Fruit fly (Drosophila melanogaster) whole organism, embryonic: ENCODE measurements around the gene Lasp.
A peak's percentile ranks its signal among the peaks of the same experiment; 100 is the strongest.

Experiments
- ATbp ChIP-seq: fragments of 200-800 bp; sonication (Bioruptor generic); optimal IDR thresholded peaks from 2 replicates; lab custom pipeline; 2017; ENCODE audit warnings: missing biosample characterization, mild to moderate bottlenecking, missing genetic modification characterization, missing genetic modification reagents
- Asciz ChIP-seq: fragments of 200-800 bp; sonication (Bioruptor generic); optimal IDR thresholded peaks from 2 replicates; lab custom pipeline; 2017; ENCODE audit warnings: missing biosample characterization, mild to moderate bottlenecking, missing genetic modification characterization, missing genetic modification reagents
- Atf-2 ChIP-seq: fragments of 200-800 bp; sonication (Bioruptor generic); optimal IDR thresholded peaks from 2 replicates; lab custom pipeline; 2016; ENCODE audit warnings: missing biosample characterization, missing genetic modification characterization
- Atf3 ChIP-seq: fragments of 200-800 bp; sonication (Bioruptor generic); optimal IDR thresholded peaks from 3 replicates; lab custom pipeline; 2016; ENCODE audit warnings: missing biosample characterization, missing genetic modification characterization
- B-H1 ChIP-seq: fragments of 200-800 bp; sonication (Bioruptor generic); IDR thresholded peaks from 3 replicates; pipeline ENCODE4 v1.3.6; 2022; ENCODE audit warnings: missing biosample characterization, missing genetic modification characterization
- BEAF-32 ChIP-seq: fragments of 200-800 bp; sonication (Bioruptor generic); optimal IDR thresholded peaks from 3 replicates; lab custom pipeline; 2017; ENCODE audit warnings: missing biosample characterization, missing genetic modification characterization, mild to moderate bottlenecking, moderate library complexity, missing genetic modification reagents
- Bteb2 ChIP-seq: fragments of 200-800 bp; sonication (Bioruptor generic); optimal IDR thresholded peaks from 2 replicates; lab custom pipeline; 2016; ENCODE audit warnings: missing biosample characterization, missing genetic modification characterization
- CG11093 ChIP-seq: fragments of 200-800 bp; sonication (Bioruptor generic); IDR thresholded peaks from 3 replicates; pipeline ENCODE4 v1.3.6; 2022; ENCODE audit warnings: missing biosample characterization, missing genetic modification characterization
- CG12299 ChIP-seq: fragments of 200-800 bp; sonication (Bioruptor generic); optimal IDR thresholded peaks from 2 replicates; lab custom pipeline; 2018; ENCODE audit warnings: missing biosample characterization, mild to moderate bottlenecking, missing genetic modification characterization
- CG12659 ChIP-seq: fragments of 200-800 bp; sonication (Bioruptor generic); optimal IDR thresholded peaks from 3 replicates; lab custom pipeline; 2017; ENCODE audit warnings: mild to moderate bottlenecking, missing biosample characterization, missing genetic modification reagents, missing genetic modification characterization
- CG13296 ChIP-seq: fragments of 200-800 bp; sonication (Bioruptor generic); optimal IDR thresholded peaks from 3 replicates; lab custom pipeline; 2018; ENCODE audit warnings: missing biosample characterization, mild to moderate bottlenecking, missing genetic modification characterization
- CG14710 ChIP-seq: fragments of 200-800 bp; sonication (Bioruptor generic); optimal IDR thresholded peaks from 3 replicates; lab custom pipeline; 2019; ENCODE audit warnings: missing biosample characterization, mild to moderate bottlenecking, missing genetic modification characterization, moderate library complexity
- CG16813 ChIP-seq: fragments of 200-800 bp; sonication (Bioruptor generic); IDR thresholded peaks from 3 replicates; pipeline ENCODE4 v1.3.6; 2022; ENCODE audit warnings: missing biosample characterization, missing genetic modification characterization; ENCODE audit not compliant: partially characterized antibody
- CG31224 ChIP-seq: fragments of 200-800 bp; sonication (Bioruptor generic); IDR thresholded peaks from 2 replicates; pipeline ENCODE4 v1.3.6; 2022; ENCODE audit warnings: missing biosample characterization, missing genetic modification characterization
- CG42726 ChIP-seq: fragments of 200-800 bp; sonication (Bioruptor generic); IDR thresholded peaks from 2 replicates; pipeline ENCODE4 v1.3.6; 2022; ENCODE audit warnings: missing biosample characterization, missing genetic modification characterization; ENCODE audit not compliant: partially characterized antibody
- CG4360 ChIP-seq: fragments of 200-800 bp; sonication (Bioruptor generic); IDR thresholded peaks from 2 replicates; pipeline ENCODE4 v1.3.6; 2022; ENCODE audit warnings: missing biosample characterization, missing genetic modification characterization
- CG6813 ChIP-seq: fragments of 200-800 bp; sonication (Bioruptor generic); optimal IDR thresholded peaks from 2 replicates; lab custom pipeline; 2017; ENCODE audit warnings: missing biosample characterization, missing genetic modification characterization, mild to moderate bottlenecking, moderate library complexity, missing genetic modification reagents
- CG7372 ChIP-seq: fragments of 200-800 bp; sonication (Bioruptor generic); IDR thresholded peaks from 2 replicates; pipeline ENCODE4 v1.3.6; 2022; ENCODE audit warnings: missing biosample characterization, missing genetic modification characterization
- CG8765 ChIP-seq: fragments of 200-800 bp; sonication (Bioruptor generic); IDR thresholded peaks from 2 replicates; pipeline ENCODE4 v1.3.6; 2022; ENCODE audit warnings: missing biosample characterization, missing genetic modification characterization
- CG9215 ChIP-seq: fragments of 200-800 bp; sonication (Bioruptor generic); IDR thresholded peaks from 2 replicates; pipeline ENCODE4 v1.3.6; 2022; ENCODE audit warnings: missing biosample characterization, missing genetic modification characterization
- CG9797 ChIP-seq: fragments of 200-800 bp; sonication (Bioruptor generic); optimal IDR thresholded peaks from 3 replicates; lab custom pipeline; 2018; ENCODE audit warnings: missing biosample characterization, mild to moderate bottlenecking, missing genetic modification characterization
- CG9817 ChIP-seq: fragments of 200-800 bp; sonication (Bioruptor generic); optimal IDR thresholded peaks from 2 replicates; lab custom pipeline; 2018; ENCODE audit warnings: missing biosample characterization, mild to moderate bottlenecking, missing genetic modification characterization, moderate library complexity
- CkIIα-i1 ChIP-seq: fragments of 200-800 bp; sonication (Bioruptor generic); IDR thresholded peaks from 2 replicates; pipeline ENCODE4 v1.3.6; 2022; ENCODE audit warnings: missing biosample characterization, missing genetic modification characterization
- CoRest ChIP-seq: fragments of 200-800 bp; sonication (Bioruptor generic); optimal IDR thresholded peaks from 3 replicates; lab custom pipeline; 2018; ENCODE audit warnings: missing biosample characterization, mild to moderate bottlenecking, missing genetic modification characterization, moderate library complexity
- Deaf1 ChIP-seq: fragments of 200-800 bp; optimal IDR thresholded peaks from 3 replicates; lab custom pipeline; 2019; ENCODE audit warnings: missing biosample characterization, mild to moderate bottlenecking, missing genetic modification characterization, moderate library complexity
- Dek ChIP-seq: fragments of 200-800 bp; sonication (Bioruptor generic); optimal IDR thresholded peaks from 3 replicates; lab custom pipeline; 2019; ENCODE audit warnings: missing biosample characterization, mild to moderate bottlenecking, missing genetic modification characterization, moderate library complexity
- Dip3 ChIP-seq: fragments of 200-800 bp; sonication (Bioruptor generic); optimal IDR thresholded peaks from 3 replicates; lab custom pipeline; 2016; ENCODE audit warnings: missing biosample characterization, missing genetic modification characterization
- Dref ChIP-seq: fragments of 200-800 bp; sonication (Bioruptor generic); IDR thresholded peaks from 2 replicates; pipeline ENCODE4 v1.3.6; 2022; ENCODE audit warnings: missing biosample characterization, missing genetic modification characterization
- Elba2 ChIP-seq: fragments of 200-800 bp; sonication (Bioruptor generic); optimal IDR thresholded peaks from 3 replicates; lab custom pipeline; 2016; ENCODE audit warnings: missing biosample characterization, missing genetic modification characterization
- HLHmδ ChIP-seq: fragments of 200-800 bp; sonication (Bioruptor generic); optimal IDR thresholded peaks from 2 replicates; lab custom pipeline; 2018; ENCODE audit warnings: missing biosample characterization, mild to moderate bottlenecking, missing genetic modification characterization, moderate library complexity
- Max ChIP-seq: fragments of 200-800 bp; sonication (Bioruptor generic); optimal IDR thresholded peaks from 2 replicates; lab custom pipeline; 2016; ENCODE audit warnings: missing biosample characterization, mild to moderate bottlenecking, missing genetic modification characterization
- Nf-YA ChIP-seq: fragments of 200-800 bp; sonication (Bioruptor generic); IDR thresholded peaks from 2 replicates; pipeline ENCODE4 v1.3.6; 2022; ENCODE audit warnings: missing biosample characterization, missing genetic modification characterization
- Optix ChIP-seq: fragments of 200-800 bp; sonication (Bioruptor generic); IDR thresholded peaks from 3 replicates; pipeline ENCODE4 v1.3.6; 2022; ENCODE audit warnings: missing biosample characterization, missing genetic modification characterization
- Ptx1 ChIP-seq: fragments of 200-800 bp; sonication (Bioruptor generic); IDR thresholded peaks from 2 replicates; pipeline ENCODE4 v1.3.6; 2022; ENCODE audit warnings: missing biosample characterization, missing genetic modification characterization
- Scr ChIP-seq: fragments of 200-800 bp; sonication (Bioruptor generic); IDR thresholded peaks from 2 replicates; pipeline ENCODE4 v1.3.6; 2022; ENCODE audit warnings: missing biosample characterization, missing genetic modification characterization; ENCODE audit not compliant: partially characterized antibody
- Six4 ChIP-seq: fragments of 200-800 bp; sonication (Bioruptor generic); optimal IDR thresholded peaks from 2 replicates; lab custom pipeline; 2016; ENCODE audit warnings: missing biosample characterization, missing genetic modification characterization
- Spps ChIP-seq: fragments of 200-800 bp; sonication (Bioruptor generic); optimal IDR thresholded peaks from 2 replicates; lab custom pipeline; 2018; ENCODE audit warnings: missing biosample characterization, mild to moderate bottlenecking, missing genetic modification characterization
- Xbp1 ChIP-seq: fragments of 200-800 bp; sonication (Bioruptor generic); optimal IDR thresholded peaks from 3 replicates; lab custom pipeline; 2016; ENCODE audit warnings: missing biosample characterization, mild to moderate bottlenecking, missing genetic modification characterization
- al ChIP-seq: fragments of 200-800 bp; sonication (Bioruptor generic); IDR thresholded peaks from 2 replicates; pipeline ENCODE4 v1.3.6; 2022; ENCODE audit warnings: missing biosample characterization, missing genetic modification characterization
- aop ChIP-seq: fragments of 200-800 bp; sonication (Bioruptor generic); IDR thresholded peaks from 2 replicates; pipeline ENCODE4 v1.3.6; 2022; ENCODE audit warnings: missing biosample characterization, missing genetic modification characterization
- ash1 ChIP-seq: fragments of 200-800 bp; sonication (Bioruptor generic); optimal IDR thresholded peaks from 2 replicates; lab custom pipeline; 2018; ENCODE audit warnings: missing biosample characterization, mild to moderate bottlenecking, missing genetic modification characterization
- dpn ChIP-seq, 2 experiments: fragments of 200-800 bp; sonication (Bioruptor generic); optimal IDR thresholded peaks; 3 replicates each; lab custom pipeline; 2016; ENCODE audit warnings: missing biosample characterization in 2 of 2, missing genetic modification characterization in 2 of 2
- inv ChIP-seq: fragments of 200-800 bp; sonication (Bioruptor generic); IDR thresholded peaks from 2 replicates; pipeline ENCODE4 v1.3.6; 2022; ENCODE audit warnings: missing biosample characterization, missing genetic modification characterization; ENCODE audit not compliant: partially characterized antibody
- lbe ChIP-seq: fragments of 200-800 bp; sonication (Bioruptor generic); optimal IDR thresholded peaks from 2 replicates; lab custom pipeline; 2016; ENCODE audit warnings: missing biosample characterization, mild to moderate bottlenecking, missing genetic modification characterization
- nmo ChIP-seq: fragments of 200-800 bp; sonication (Bioruptor generic); optimal IDR thresholded peaks from 2 replicates; lab custom pipeline; 2018; ENCODE audit warnings: missing biosample characterization, mild to moderate bottlenecking, missing genetic modification characterization, moderate library complexity
- pb ChIP-seq: fragments of 200-800 bp; sonication (Bioruptor generic); optimal IDR thresholded peaks from 3 replicates; lab custom pipeline; 2016; ENCODE audit warnings: missing biosample characterization, missing genetic modification characterization
- repo ChIP-seq: fragments of 200-800 bp; sonication (Bioruptor generic); optimal IDR thresholded peaks from 2 replicates; lab custom pipeline; 2016; ENCODE audit warnings: missing biosample characterization, missing genetic modification characterization
- row ChIP-seq: fragments of 200-800 bp; sonication (Bioruptor generic); IDR thresholded peaks from 3 replicates; pipeline ENCODE4 v1.3.6; 2022; ENCODE audit warnings: missing biosample characterization, missing genetic modification characterization
- sug ChIP-seq: fragments of 200-800 bp; optimal IDR thresholded peaks from 2 replicates; lab custom pipeline; 2019; ENCODE audit warnings: missing biosample characterization, mild to moderate bottlenecking, missing genetic modification characterization, moderate library complexity
- vvl ChIP-seq: fragments of 200-800 bp; sonication (Bioruptor generic); IDR thresholded peaks from 2 replicates; pipeline ENCODE4 v1.3.6; 2022; ENCODE audit warnings: missing biosample characterization, missing genetic modification characterization
- zfh1 ChIP-seq: fragments of 200-800 bp; sonication (Bioruptor generic); IDR thresholded peaks from 3 replicates; pipeline ENCODE4 v1.3.6; 2022; ENCODE audit warnings: missing biosample characterization, missing genetic modification characterization

Gene Lasp

DNA sequence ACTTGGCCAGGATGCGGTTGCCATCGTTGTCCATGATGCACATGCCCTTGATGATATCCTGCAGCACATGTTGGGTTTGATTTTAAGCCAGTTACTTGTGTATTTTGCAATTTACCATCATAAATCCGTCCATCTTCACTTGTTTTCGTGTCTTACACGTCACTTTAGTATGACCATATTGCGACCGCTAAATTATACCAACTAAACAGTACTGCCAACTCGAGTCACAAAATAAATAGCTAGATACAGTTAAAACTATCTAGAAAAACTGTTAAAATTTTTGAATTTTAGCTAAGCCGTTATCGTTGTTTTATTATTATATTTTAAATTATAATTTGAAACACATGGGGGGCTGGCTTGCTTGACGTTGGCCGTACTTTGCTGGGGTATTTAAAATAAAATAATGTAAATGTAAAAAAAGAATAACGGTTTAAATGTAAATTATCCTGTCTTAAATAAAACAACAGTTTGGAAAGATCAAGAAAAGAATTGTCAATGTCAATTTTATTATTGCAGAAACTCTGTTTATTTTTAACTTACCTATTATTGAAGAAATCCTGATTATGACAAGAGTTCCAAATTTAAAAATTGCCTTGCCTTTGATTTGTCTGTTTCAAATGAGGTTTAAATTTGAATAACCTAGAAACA, 38.0 kb downstream of the Lasp start, which contains the start of the genes zetaCOP and CG13032 (continued):
- TF ChIP-seq Elba2 (GFP tag; lab: Kevin White, UChicago) = peak; percentile 31
- no peak for TF ChIP-seq Asciz (GFP tag; lab: Kevin White, UChicago)
- no peak for TF ChIP-seq sug
- no peak for TF ChIP-seq CG11093 (GFP tag; lab: Robert Waterston, UW)
- no peak for TF ChIP-seq Dek (tag; lab: Kevin White, UChicago)
- TF ChIP-seq inv (GFP tag; lab: Robert Waterston, UW) = no peak
- no peak for TF ChIP-seq CG9817
- TF ChIP-seq Nf-YA = no peak
- no peak for TF ChIP-seq CG6813 (GFP tag; lab: Kevin White, UChicago)
- no peak for TF ChIP-seq Deaf1 (tag; lab: Kevin White, UChicago)
- TF ChIP-seq CG14710 = peak; percentile 45
- no peak for TF ChIP-seq Spps (tag; lab: Kevin White, UChicago)
- TF ChIP-seq ash1 (GFP tag; lab: Kevin White, UChicago) = no peak
- TF ChIP-seq Scr (GFP tag; lab: Robert Waterston, UW) = 0 out of 2 replicates have a peak, but pooled peaks have one; percentile 16
- TF ChIP-seq Atf-2 (GFP tag; lab: Kevin White, UChicago) = no peak
- TF ChIP-seq vvl = no peak
- TF ChIP-seq CG13296 (GFP tag; lab: Kevin White, UChicago) = no peak
- TF ChIP-seq nmo = peak; percentile 18
- TF ChIP-seq ATbp (GFP tag; lab: Kevin White, UChicago) = no peak
- TF ChIP-seq CG31224 = no peak
- TF ChIP-seq dpn (GFP tag; optimal IDR thresholded peaks at IDR 0.05; lab: Kevin White, UChicago) = no peak
- TF ChIP-seq CG12659 (GFP tag; lab: Kevin White, UChicago) = no peak
- TF ChIP-seq CG12299 (tag; lab: Kevin White, UChicago) = no peak
- no peak for TF ChIP-seq Dip3
- no peak for TF ChIP-seq Bteb2 (GFP tag; lab: Kevin White, UChicago)
- no peak for TF ChIP-seq Six4
- no peak for TF ChIP-seq CG9215
- no peak for TF ChIP-seq CG8765 (GFP tag; lab: Robert Waterston, UW)
- TF ChIP-seq CkIIα-i1 (GFP tag; lab: Robert Waterston, UW) = no peak
- no peak for TF ChIP-seq aop (GFP tag; lab: Robert Waterston, UW)
- peak; percentile 45 for TF ChIP-seq Xbp1 (GFP tag; lab: Kevin White, UChicago)
- TF ChIP-seq Atf3 (GFP tag; lab: Kevin White, UChicago) = no peak
- TF ChIP-seq CG42726 (GFP tag; lab: Robert Waterston, UW) = no peak
- no peak for TF ChIP-seq Optix
- no peak for TF ChIP-seq repo (GFP tag; lab: Kevin White, UChicago)
- TF ChIP-seq Dref (GFP tag; lab: Robert Waterston, UW) = no peak
- no peak for TF ChIP-seq B-H1 (GFP tag; lab: Robert Waterston, UW)
- no peak for TF ChIP-seq al (GFP tag; lab: Robert Waterston, UW)
- TF ChIP-seq HLHmδ (GFP tag; lab: Kevin White, UChicago) = no peak
- TF ChIP-seq BEAF-32 (GFP tag; lab: Kevin White, UChicago) = peak; percentile 27
- TF ChIP-seq CG4360 (GFP tag; lab: Robert Waterston, UW) = no peak
- no peak for TF ChIP-seq Ptx1 (GFP tag; lab: Robert Waterston, UW)
- no peak for TF ChIP-seq Max (GFP tag; lab: Kevin White, UChicago)
- peak; percentile 10 for TF ChIP-seq CoRest
- TF ChIP-seq lbe = peak; percentile 20
- no peak for TF ChIP-seq pb (GFP tag; lab: Kevin White, UChicago)
- TF ChIP-seq CG7372 (GFP tag; lab: Robert Waterston, UW) = no peak
- TF ChIP-seq CG9797 (GFP tag; lab: Kevin White, UChicago) = peak; percentile 58
- TF ChIP-seq CG16813 (GFP tag; lab: Robert Waterston, UW) = no peak
- TF ChIP-seq zfh1 = no peak
- peak; percentile 36; the same call in 1 of the 3 replicates for TF ChIP-seq row (GFP tag; lab: Robert Waterston, UW)
